Worm (Caenorhabditis elegans) whole organism, midembryonic: ENCODE measurements around the gene dmsr-15.

Experiments
- T22C8.4 ChIP-seq: fragments of 200-800 bp; sonication (Bioruptor generic); IDR thresholded peaks from 2 replicates; pipeline ENCODE4 v1.3.6; 2022; ENCODE audit warnings: missing genetic modification characterization, missing compliant biosample characterization
- cog-1 ChIP-seq: sonication (generic microtip); optimal IDR thresholded peaks from 2 replicates; lab custom pipeline; 2016; ENCODE audit warnings: missing genetic modification characterization, missing compliant biosample characterization
- flt-1 ChIP-seq: fragments of 200-800 bp; sonication (Bioruptor generic); IDR thresholded peaks from 2 replicates; pipeline ENCODE4 v1.3.6; 2022; ENCODE audit warnings: missing genetic modification characterization, missing compliant biosample characterization
- klf-2 ChIP-seq: fragments of 200-800 bp; sonication (Bioruptor generic); conservative IDR thresholded peaks from 2 replicates; pipeline ENCODE4 v1.3.6; 2022; ENCODE audit warnings: missing genetic modification reagents, missing genetic modification characterization, missing compliant biosample characterization
- med-1 ChIP-seq: sonication (generic microtip); optimal IDR thresholded peaks from 2 replicates; lab custom pipeline; 2017; ENCODE audit warnings: missing genetic modification characterization, mild to moderate bottlenecking, missing compliant biosample characterization, antibody characterized with exemption, missing genetic modification reagents; ENCODE audit not compliant: insufficient read depth
- ref-1 ChIP-seq: fragments of 200-800 bp; sonication (Bioruptor generic); conservative IDR thresholded peaks from 2 replicates; pipeline ENCODE4 v1.3.6; 2022; ENCODE audit warnings: missing genetic modification reagents, missing genetic modification characterization, missing compliant biosample characterization
- tab-1 ChIP-seq: fragments of 200-800 bp; sonication (Bioruptor generic); IDR thresholded peaks from 2 replicates; pipeline ENCODE4 v1.3.6; 2022; ENCODE audit warnings: missing genetic modification characterization, missing compliant biosample characterization
- ztf-23 ChIP-seq: fragments of 200-800 bp; sonication (Bioruptor generic); IDR thresholded peaks from 2 replicates; pipeline ENCODE4 v1.3.6; 2022; ENCODE audit warnings: missing genetic modification reagents, missing genetic modification characterization, missing compliant biosample characterization
- ztf-29 ChIP-seq: fragments of 200-800 bp; sonication (Bioruptor generic); IDR thresholded peaks from 2 replicates; pipeline ENCODE4 v1.3.6; 2022; ENCODE audit warnings: missing genetic modification reagents, missing genetic modification characterization, missing compliant biosample characterization

The dmsr-15 gene

ce11 chrV:6828786-6829185 is at the start of gene dmsr-15:
Gene dmsr-15, minus strand, starts transcription at chrV:6828886.
- TF ChIP-seq klf-2 (GFP tag; lab: Robert Waterston, UW) (no peak), ztf-29 (GFP tag; lab: Robert Waterston, UW) (no peak), tab-1 (GFP tag; lab: Robert Waterston, UW) (no peak), T22C8.4 (GFP tag; lab: Robert Waterston, UW) (no peak), ref-1 (GFP tag; lab: Robert Waterston, UW) (no peak), ztf-23 (GFP tag; lab: Robert Waterston, UW) (no peak), med-1 (GFP tag; lab: Kevin White, UChicago) (no peak), cog-1 (tag; lab: Kevin White, UChicago) (no peak), flt-1 (no peak)

- TF ChIP-seq tab-1 (GFP tag; lab: Robert Waterston, UW) = no peak
- TF ChIP-seq ztf-29 (GFP tag; lab: Robert Waterston, UW) = 0 out of 2 replicates have a peak, but pooled peaks have one; percentile 14
These were observed 48.3 kb upstream of the dmsr-15 start for ce11 chrV:6876763-6877515.

ce11 chrV:6875795-6876194 is 47.1 kb upstream of the dmsr-15 start:
- TF ChIP-seq tab-1 (GFP tag; lab: Robert Waterston, UW) = no peak
- TF ChIP-seq cog-1 (tag; lab: Kevin White, UChicago) = no peak
- TF ChIP-seq med-1 (GFP tag; lab: Kevin White, UChicago) = no peak
- TF ChIP-seq flt-1 = no peak
- no peak for TF ChIP-seq ztf-29 (GFP tag; lab: Robert Waterston, UW)
- TF ChIP-seq T22C8.4 (GFP tag; lab: Robert Waterston, UW) = no peak
- TF ChIP-seq ztf-23 (GFP tag; lab: Robert Waterston, UW) = no peak
- no peak for TF ChIP-seq klf-2 (GFP tag; lab: Robert Waterston, UW)
- no peak for TF ChIP-seq ref-1 (GFP tag; lab: Robert Waterston, UW)

- TF ChIP-seq flt-1 (no peak), ref-1 (GFP tag; lab: Robert Waterston, UW) (no peak), ztf-29 (GFP tag; lab: Robert Waterston, UW) (no peak), cog-1 (tag; lab: Kevin White, UChicago) (no peak)
These were observed 46.0 kb upstream of the dmsr-15 start for ce11 chrV:6874735-6875134.

ce11 chrV:6870004-6870403 is 41.3 kb upstream of the dmsr-15 start, which contains the start of gene frpr-18:
Gene frpr-18, plus strand, starts transcription at chrV:6870304.
- TF ChIP-seq tab-1 (GFP tag; lab: Robert Waterston, UW) = no peak
- TF ChIP-seq T22C8.4 (GFP tag; lab: Robert Waterston, UW) = no peak
- no peak for TF ChIP-seq flt-1
- TF ChIP-seq ref-1 (GFP tag; lab: Robert Waterston, UW) = no peak
- TF ChIP-seq ztf-29 (GFP tag; lab: Robert Waterston, UW) = no peak
- no peak for TF ChIP-seq klf-2 (GFP tag; lab: Robert Waterston, UW)
- no peak for TF ChIP-seq med-1 (GFP tag; lab: Kevin White, UChicago)
- no peak for TF ChIP-seq cog-1 (tag; lab: Kevin White, UChicago)
- no peak for TF ChIP-seq ztf-23 (GFP tag; lab: Robert Waterston, UW)

ce11 chrV:6854711-6855110 is 26.0 kb upstream of the dmsr-15 start, which contains the start of gene gpa-10:
Gene gpa-10, minus strand, starts transcription at chrV:6854811.
- TF ChIP-seq flt-1 (no peak), cog-1 (tag; lab: Kevin White, UChicago) (no peak), tab-1 (GFP tag; lab: Robert Waterston, UW) (no peak), klf-2 (GFP tag; lab: Robert Waterston, UW) (no peak), ref-1 (GFP tag; lab: Robert Waterston, UW) (no peak), ztf-23 (GFP tag; lab: Robert Waterston, UW) (no peak), ztf-29 (GFP tag; lab: Robert Waterston, UW) (no peak), T22C8.4 (GFP tag; lab: Robert Waterston, UW) (no peak), med-1 (GFP tag; lab: Kevin White, UChicago) (no peak)

- TF ChIP-seq ref-1 (GFP tag; lab: Robert Waterston, UW) (no peak), T22C8.4 (GFP tag; lab: Robert Waterston, UW) (no peak), med-1 (GFP tag; lab: Kevin White, UChicago) (no peak), ztf-29 (GFP tag; lab: Robert Waterston, UW) (no peak), klf-2 (GFP tag; lab: Robert Waterston, UW) (no peak)
These were observed 17.8 kb upstream of the dmsr-15 start, which contains the start of gene lgc-54 for ce11 chrV:6846507-6846906. Gene lgc-54, minus strand, starts transcription at chrV:6846607.

ce11 chrV:6842437-6842836 is 13.8 kb upstream of the dmsr-15 start, which contains the start of gene T15B7.1:
Gene T15B7.1, plus strand, starts transcription at chrV:6842737.
- TF ChIP-seq cog-1 (tag; lab: Kevin White, UChicago) (no peak), ztf-23 (GFP tag; lab: Robert Waterston, UW) (no peak), T22C8.4 (GFP tag; lab: Robert Waterston, UW) (no peak), med-1 (GFP tag; lab: Kevin White, UChicago) (no peak), klf-2 (GFP tag; lab: Robert Waterston, UW) (no peak), ref-1 (GFP tag; lab: Robert Waterston, UW) (no peak), flt-1 (no peak), tab-1 (GFP tag; lab: Robert Waterston, UW) (no peak), ztf-29 (GFP tag; lab: Robert Waterston, UW) (no peak)

- no peak for TF ChIP-seq ref-1 (GFP tag; lab: Robert Waterston, UW)
- no peak for TF ChIP-seq ztf-23 (GFP tag; lab: Robert Waterston, UW)
- no peak for TF ChIP-seq T22C8.4 (GFP tag; lab: Robert Waterston, UW)
- TF ChIP-seq med-1 (GFP tag; lab: Kevin White, UChicago) = no peak
These were observed 10.3 kb upstream of the dmsr-15 start, which contains the start of gene hpo-8 for ce11 chrV:6839008-6839407. Gene hpo-8, plus strand, starts transcription at chrV:6839289.
